Fruit fly (Drosophila melanogaster) whole organism, pupa: Measurements from ENCODE around the gene Lsp1beta.

Experiments
- CG10348 ChIP-seq: fragments of 200-800 bp; sonication (Bioruptor generic); IDR thresholded peaks from 2 replicates; pipeline ENCODE4 v1.3.6; 2022; ENCODE audit warnings: missing biosample characterization, missing genetic modification characterization
- CG12605 ChIP-seq: fragments of 200-800 bp; sonication (Bioruptor generic); IDR thresholded peaks from 2 replicates; pipeline ENCODE4 v1.3.6; 2022; ENCODE audit warnings: missing biosample characterization, missing genetic modification characterization
- CG13204 ChIP-seq: fragments of 200-800 bp; sonication (Bioruptor generic); optimal IDR thresholded peaks from 2 replicates; lab custom pipeline; 2018; ENCODE audit warnings: missing biosample characterization, mild to moderate bottlenecking, missing genetic modification characterization, moderate library complexity
- CG14655 ChIP-seq: fragments of 200-800 bp; sonication (Bioruptor generic); optimal IDR thresholded peaks from 3 replicates; lab custom pipeline; 2017; ENCODE audit warnings: mild to moderate bottlenecking, missing biosample characterization, missing genetic modification reagents, missing genetic modification characterization
- CG15710 ChIP-seq: fragments of 200-800 bp; sonication (Bioruptor generic); optimal IDR thresholded peaks from 2 replicates; lab custom pipeline; 2018; ENCODE audit warnings: missing biosample characterization, mild to moderate bottlenecking, missing genetic modification characterization, moderate library complexity
- CG17806 ChIP-seq: fragments of 200-800 bp; sonication (Bioruptor generic); optimal IDR thresholded peaks from 2 replicates; lab custom pipeline; 2018; ENCODE audit warnings: missing biosample characterization, mild to moderate bottlenecking, missing genetic modification characterization, moderate library complexity
- CG32121 ChIP-seq: fragments of 200-800 bp; sonication (Bioruptor generic); IDR thresholded peaks from 2 replicates; pipeline ENCODE4 v1.3.6; 2022; ENCODE audit warnings: missing biosample characterization, missing genetic modification characterization
- CG34367 ChIP-seq: fragments of 200-800 bp; sonication (Bioruptor generic); optimal IDR thresholded peaks from 2 replicates; lab custom pipeline; 2018; ENCODE audit warnings: missing biosample characterization, mild to moderate bottlenecking, missing genetic modification characterization
- CG4496 ChIP-seq: fragments of 200-800 bp; sonication (Bioruptor generic); IDR thresholded peaks from 3 replicates; pipeline ENCODE4 v1.3.6; 2022; ENCODE audit warnings: missing biosample characterization, missing genetic modification characterization
- CG8159 ChIP-seq: fragments of 200-800 bp; sonication (Bioruptor generic); optimal IDR thresholded peaks from 3 replicates; lab custom pipeline; 2018; ENCODE audit warnings: missing biosample characterization, mild to moderate bottlenecking, missing genetic modification characterization, moderate library complexity
- CG8301 ChIP-seq: fragments of 200-800 bp; sonication (Bioruptor generic); optimal IDR thresholded peaks from 2 replicates; lab custom pipeline; 2018; ENCODE audit warnings: missing biosample characterization, mild to moderate bottlenecking, missing genetic modification characterization
- CG9948 ChIP-seq: fragments of 200-800 bp; sonication (Bioruptor generic); optimal IDR thresholded peaks from 2 replicates; lab custom pipeline; 2018; ENCODE audit warnings: missing biosample characterization, mild to moderate bottlenecking, missing genetic modification characterization, moderate library complexity
- D1 ChIP-seq: fragments of 200-800 bp; sonication (Bioruptor generic); optimal IDR thresholded peaks from 2 replicates; lab custom pipeline; 2018; ENCODE audit warnings: missing biosample characterization, mild to moderate bottlenecking, missing genetic modification characterization, moderate library complexity
- EcR ChIP-seq: fragments of 200-800 bp; sonication (Bioruptor generic); optimal IDR thresholded peaks from 3 replicates; lab custom pipeline; 2019; ENCODE audit warnings: missing biosample characterization, missing genetic modification characterization, mild to moderate bottlenecking, moderate library complexity, missing genetic modification reagents
- Ets98B ChIP-seq: fragments of 200-800 bp; sonication (Bioruptor generic); IDR thresholded peaks from 2 replicates; pipeline ENCODE4 v1.3.6; 2022; ENCODE audit warnings: missing biosample characterization, missing genetic modification characterization
- Pif1A ChIP-seq: fragments of 200-800 bp; sonication (Bioruptor generic); optimal IDR thresholded peaks from 3 replicates; lab custom pipeline; 2016; ENCODE audit warnings: missing biosample characterization, missing genetic modification characterization
- Pif1B ChIP-seq: fragments of 200-800 bp; sonication (Bioruptor generic); optimal IDR thresholded peaks from 3 replicates; lab custom pipeline; 2016; ENCODE audit warnings: missing biosample characterization, missing genetic modification characterization
- Snoo ChIP-seq: fragments of 200-800 bp; sonication (Bioruptor generic); optimal IDR thresholded peaks from 3 replicates; lab custom pipeline; 2017; ENCODE audit warnings: missing biosample characterization, mild to moderate bottlenecking, missing genetic modification characterization, inconsistent platforms
- fd96Ca ChIP-seq: fragments of 200-800 bp; sonication (Bioruptor generic); IDR thresholded peaks from 3 replicates; pipeline ENCODE4 v1.3.6; 2022; ENCODE audit warnings: missing biosample characterization, missing genetic modification characterization
- gl ChIP-seq: fragments of 200-800 bp; sonication (Bioruptor generic); optimal IDR thresholded peaks from 2 replicates; lab custom pipeline; 2018; ENCODE audit warnings: missing biosample characterization, mild to moderate bottlenecking, missing genetic modification characterization
- rn ChIP-seq: fragments of 200-800 bp; sonication (Bioruptor generic); IDR thresholded peaks from 2 replicates; pipeline ENCODE4 v1.3.6; 2022; ENCODE audit warnings: missing biosample characterization, missing genetic modification characterization

The Lsp1beta gene

DNA sequence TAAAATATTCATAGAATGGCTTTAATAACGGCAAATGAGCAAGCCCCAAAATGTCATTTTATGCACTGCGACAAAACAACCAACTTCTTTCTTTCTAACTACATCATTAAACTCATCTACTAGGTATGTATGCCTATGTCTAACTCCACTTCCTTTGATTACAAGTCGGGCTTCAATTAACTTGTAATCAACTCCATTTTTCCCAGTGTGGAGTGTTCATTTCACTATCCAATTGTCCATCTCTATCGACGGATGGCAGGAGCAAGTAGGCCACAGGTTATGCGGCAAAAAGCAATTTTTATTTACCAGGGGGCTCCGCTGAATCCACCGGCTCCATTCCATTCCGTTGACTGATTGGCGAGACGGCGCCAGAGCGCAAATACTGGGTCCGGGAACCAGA lies 5.4 kb downstream of the Lsp1beta start:
- no peak for TF ChIP-seq rn (GFP tag; lab: Robert Waterston, UW)
- TF ChIP-seq CG4496: no peak
- TF ChIP-seq CG17806 (tag; lab: Kevin White, UChicago): no peak
- TF ChIP-seq fd96Ca (GFP tag; lab: Robert Waterston, UW): no peak
- TF ChIP-seq CG10348 (GFP tag; lab: Robert Waterston, UW): no peak
- no peak for TF ChIP-seq Pif1A
- no peak for TF ChIP-seq CG8301 (tag; lab: Kevin White, UChicago)
- no peak for TF ChIP-seq CG9948 (tag; lab: Kevin White, UChicago)
- no peak for TF ChIP-seq Snoo (tag; lab: Kevin White, UChicago)
- TF ChIP-seq CG12605 (GFP tag; lab: Robert Waterston, UW): no peak
- no peak for TF ChIP-seq CG8159
- TF ChIP-seq CG32121: no peak
- no peak for TF ChIP-seq Pif1B (GFP tag; lab: Kevin White, UChicago)
- no peak for TF ChIP-seq Ets98B (GFP tag; lab: Robert Waterston, UW)
- TF ChIP-seq, all 21 proteins: peak for 0

DNA sequence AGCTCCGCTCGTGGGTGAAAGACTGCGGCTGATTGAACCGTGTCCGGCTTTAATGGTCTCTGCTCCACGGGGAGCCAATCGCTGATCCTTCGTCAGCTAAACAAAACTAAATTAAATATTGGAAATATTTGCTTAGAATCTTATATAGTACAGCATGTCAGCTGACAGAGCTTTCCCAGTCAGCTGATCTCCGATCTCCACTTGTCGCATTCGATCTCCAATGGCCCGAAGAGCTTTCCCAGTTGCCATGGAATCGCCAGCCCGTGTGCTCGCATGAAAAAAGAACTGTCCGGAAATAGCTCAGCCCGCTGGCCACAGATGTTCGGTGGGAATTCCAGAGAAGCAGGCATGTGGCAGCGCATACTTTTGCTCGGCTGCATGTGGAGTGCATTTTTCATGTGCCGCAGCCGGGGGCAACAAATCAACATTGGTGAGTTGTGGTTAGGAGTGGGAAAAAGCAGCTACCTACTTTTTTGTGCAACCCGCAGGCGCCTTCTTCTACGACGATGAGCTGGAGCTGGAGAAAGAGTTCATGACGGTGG lies 15.6 kb downstream of the Lsp1beta start, which contains the start of gene GluRIIC:
TSS of gene GluRIIC (plus strand) at position 237 of the 542 bp plus-strand sequence.
- TF ChIP-seq CG32121: no peak
- TF ChIP-seq D1 (tag; lab: Kevin White, UChicago): no peak
- TF ChIP-seq CG12605 (GFP tag; lab: Robert Waterston, UW): no peak
- TF ChIP-seq Snoo (tag; lab: Kevin White, UChicago): no peak

DNA sequence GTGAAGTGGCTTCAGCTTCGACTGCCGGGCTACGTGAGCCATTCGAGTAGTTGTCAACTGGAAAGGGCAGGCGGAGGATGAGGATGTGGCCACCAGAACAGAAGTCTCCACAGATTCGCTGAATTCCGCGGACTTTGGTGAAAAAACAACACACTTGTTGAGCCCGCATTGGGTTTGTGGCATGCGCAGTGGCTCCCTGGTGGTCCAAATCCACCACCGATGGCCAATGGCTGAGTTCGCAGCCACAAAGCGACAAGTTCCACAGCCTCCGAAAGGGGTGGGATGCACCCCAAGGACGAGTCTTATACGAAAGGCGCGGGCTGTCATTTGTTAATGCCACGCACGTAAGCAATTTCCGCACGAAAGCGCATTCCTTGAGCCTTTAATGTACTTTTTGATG lies 20.4 kb downstream of the Lsp1beta start:
- TF ChIP-seq EcR (GFP tag; lab: Kevin White, UChicago): no peak
- peak; percentile 83 for TF ChIP-seq CG12605 (GFP tag; lab: Robert Waterston, UW)
- TF ChIP-seq, all 21 proteins: peak for 1

DNA sequence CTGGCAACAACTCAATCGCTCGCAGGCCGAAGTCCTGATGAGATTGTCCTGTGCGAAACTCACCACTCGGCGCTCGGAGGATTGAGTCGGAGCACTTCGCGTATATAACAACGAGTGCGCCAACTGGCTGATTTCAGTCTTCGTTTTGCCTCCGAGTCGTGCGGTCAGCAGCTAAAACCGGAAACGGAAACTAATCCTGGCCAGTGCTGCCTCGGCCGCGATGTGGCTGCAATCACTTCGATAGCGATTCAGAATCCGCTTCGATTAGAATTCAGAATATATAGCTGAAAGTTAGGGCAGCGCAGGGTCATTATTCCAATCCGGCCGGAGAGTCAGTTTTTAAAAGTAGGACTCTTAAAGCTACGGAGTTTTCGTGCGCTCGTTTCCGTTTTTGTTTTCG lies 24.4 kb downstream of the Lsp1beta start, which contains the start of gene Tmtc2:
TSS of gene Tmtc2 (plus strand) at position 134 of the 400 bp plus-strand sequence.
- TF ChIP-seq CG13204 (GFP tag; lab: Kevin White, UChicago) (no peak), CG14655 (GFP tag; lab: Kevin White, UChicago) (no peak), Snoo (tag; lab: Kevin White, UChicago) (no peak), CG4496 (no peak), CG8301 (tag; lab: Kevin White, UChicago) (no peak), gl (no peak), EcR (GFP tag; lab: Kevin White, UChicago) (no peak), Pif1B (GFP tag; lab: Kevin White, UChicago) (no peak), CG8159 (no peak), CG17806 (tag; lab: Kevin White, UChicago) (no peak), CG15710 (no peak), CG9948 (tag; lab: Kevin White, UChicago) (no peak), CG32121 (no peak), rn (GFP tag; lab: Robert Waterston, UW) (no peak), CG10348 (GFP tag; lab: Robert Waterston, UW) (no peak), fd96Ca (GFP tag; lab: Robert Waterston, UW) (no peak), Pif1A (no peak)
- TF ChIP-seq, all 21 proteins: peak for 0

DNA sequence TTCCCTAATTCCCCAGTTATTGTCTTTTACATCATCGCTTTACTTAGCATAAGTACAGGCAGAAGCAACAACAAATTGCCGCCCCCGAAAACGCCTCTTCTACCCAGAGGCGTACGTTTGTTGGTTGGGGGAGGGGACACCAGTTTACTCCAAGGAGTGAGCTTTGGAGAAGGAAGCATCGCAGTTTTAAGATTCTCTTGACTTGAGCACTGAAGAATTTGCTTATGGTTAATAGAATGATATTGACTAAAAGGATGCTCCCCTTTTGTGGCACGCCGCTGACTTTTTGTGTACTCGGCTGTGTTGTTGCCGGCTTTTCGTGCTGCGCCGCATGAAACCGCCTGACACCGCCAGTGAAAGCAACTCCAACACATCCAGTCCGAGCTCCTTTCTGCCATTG lies 38.6 kb downstream of the Lsp1beta start:
- TF ChIP-seq fd96Ca (GFP tag; lab: Robert Waterston, UW) (no peak), CG34367 (no peak), CG8301 (tag; lab: Kevin White, UChicago) (no peak), Ets98B (GFP tag; lab: Robert Waterston, UW) (no peak), CG13204 (GFP tag; lab: Kevin White, UChicago) (no peak), Snoo (tag; lab: Kevin White, UChicago) (no peak), CG15710 (peak; percentile 21), CG32121 (no peak), rn (GFP tag; lab: Robert Waterston, UW) (no peak), gl (no peak), Pif1B (GFP tag; lab: Kevin White, UChicago) (no peak), CG9948 (tag; lab: Kevin White, UChicago) (no peak), CG14655 (GFP tag; lab: Kevin White, UChicago) (peak; percentile 0), CG4496 (0 out of 3 replicates have a peak, but pooled peaks have one; percentile 29), CG8159 (no peak), CG10348 (GFP tag; lab: Robert Waterston, UW) (no peak), CG12605 (GFP tag; lab: Robert Waterston, UW) (no peak), CG17806 (tag; lab: Kevin White, UChicago) (no peak), D1 (tag; lab: Kevin White, UChicago) (no peak), Pif1A (no peak), EcR (GFP tag; lab: Kevin White, UChicago) (no peak)
